Fruit fly (Drosophila melanogaster) whole organism, prepupa: ENCODE measurements around the gene Sam-S.

Experiments used
- CG16779 ChIP-seq: fragments of 200-800 bp; sonication (Bioruptor generic); optimal IDR thresholded peaks from 3 replicates; lab custom pipeline; 2017; ENCODE audit warnings: missing biosample characterization, mild to moderate bottlenecking, missing genetic modification characterization
- CG32006 ChIP-seq: fragments of 200-800 bp; sonication (Bioruptor generic); optimal IDR thresholded peaks from 3 replicates; lab custom pipeline; 2017; ENCODE audit warnings: missing biosample characterization, mild to moderate bottlenecking, missing genetic modification characterization
- CG6854 ChIP-seq: fragments of 200-800 bp; sonication (Bioruptor generic); optimal IDR thresholded peaks from 2 replicates; lab custom pipeline; 2017; ENCODE audit warnings: missing biosample characterization, mild to moderate bottlenecking, missing genetic modification characterization
- Eip78C ChIP-seq: fragments of 200-800 bp; sonication (Bioruptor generic); peaks from one replicate; lab custom pipeline; 2016; ENCODE audit warnings: missing biosample characterization, missing genetic modification characterization
- spab ChIP-seq: fragments of 200-800 bp; sonication (Bioruptor generic); optimal IDR thresholded peaks from 2 replicates; lab custom pipeline; 2017; ENCODE audit warnings: missing biosample characterization, mild to moderate bottlenecking, missing genetic modification characterization, missing genetic modification reagents

DNA sequence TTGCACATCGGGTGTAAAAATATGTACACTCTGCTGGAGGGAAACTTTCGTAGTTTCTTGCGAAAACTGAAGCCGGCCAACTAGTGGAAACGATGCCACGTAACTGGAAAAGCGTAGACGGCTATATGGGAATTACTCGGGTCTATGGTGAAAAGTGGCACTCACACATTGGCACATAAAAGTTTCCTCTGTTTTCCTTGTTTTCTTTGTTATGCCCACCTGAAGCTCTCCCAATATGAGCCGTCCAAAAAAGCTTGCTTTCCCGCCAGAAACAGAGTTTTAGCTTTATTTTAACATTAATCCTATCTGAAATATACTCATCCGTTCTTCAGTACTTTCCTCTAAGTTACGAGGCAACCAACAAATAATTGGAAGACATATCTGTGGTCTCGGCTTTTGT lies 24.0 kb downstream of the Sam-S start, which contains the start of gene CG3164:
- TF ChIP-seq spab (GFP tag; lab: Kevin White, UChicago) (no peak), CG16779 (tag; lab: Kevin White, UChicago) (no peak), CG6854 (GFP tag; lab: Kevin White, UChicago) (no peak), Eip78C (GFP tag; lab: Kevin White, UChicago) (no peak), CG32006 (GFP tag; lab: Kevin White, UChicago) (no peak)
